Fruit fly (Drosophila melanogaster) whole organism, embryonic: ENCODE measurements around the gene CG45002.
A peak's percentile ranks its signal among the peaks of the same experiment; 100 is the strongest.

ENCODE experiments used
- Atf3 ChIP-seq: fragments of 200-800 bp; sonication (Bioruptor generic); optimal IDR thresholded peaks from 3 replicates; lab custom pipeline; 2016; ENCODE audit warnings: missing biosample characterization, missing genetic modification characterization
- Awh ChIP-seq: fragments of 200-800 bp; sonication (Bioruptor generic); IDR thresholded peaks from 2 replicates; pipeline ENCODE4, ENCODE4 v1.3.6; 2022; ENCODE audit warnings: missing biosample characterization, missing genetic modification characterization
- B-H1 ChIP-seq: fragments of 200-800 bp; sonication (Bioruptor generic); IDR thresholded peaks from 3 replicates; pipeline ENCODE4 v1.3.6; 2022; ENCODE audit warnings: missing biosample characterization, missing genetic modification characterization
- BEAF-32 ChIP-seq: fragments of 200-800 bp; sonication (Bioruptor generic); optimal IDR thresholded peaks from 3 replicates; lab custom pipeline; 2017; ENCODE audit warnings: missing biosample characterization, missing genetic modification characterization, mild to moderate bottlenecking, moderate library complexity, missing genetic modification reagents
- CG11085 ChIP-seq: fragments of 200-800 bp; sonication (Bioruptor generic); IDR thresholded peaks from 2 replicates; pipeline ENCODE4 v1.3.6; 2022; ENCODE audit warnings: missing biosample characterization, missing genetic modification characterization
- CG11247 ChIP-seq: fragments of 200-800 bp; sonication (Bioruptor generic); IDR thresholded peaks from 2 replicates; pipeline ENCODE4 v1.3.6; 2022; ENCODE audit warnings: missing biosample characterization, missing genetic modification characterization
- CG11696 ChIP-seq: fragments of 200-800 bp; sonication (Bioruptor generic); IDR thresholded peaks from 2 replicates; pipeline ENCODE4 v1.3.6; 2022; ENCODE audit warnings: missing biosample characterization, missing genetic modification characterization
- CG11723 ChIP-seq: fragments of 200-800 bp; sonication (Bioruptor generic); optimal IDR thresholded peaks from 2 replicates; lab custom pipeline; 2017; ENCODE audit warnings: missing biosample characterization, mild to moderate bottlenecking, missing genetic modification characterization
- CG12104 ChIP-seq: fragments of 200-800 bp; sonication (Bioruptor generic); optimal IDR thresholded peaks from 3 replicates; lab custom pipeline; 2016; ENCODE audit warnings: missing biosample characterization, missing genetic modification characterization
- CG12219 ChIP-seq: fragments of 200-800 bp; sonication (Bioruptor generic); optimal IDR thresholded peaks from 3 replicates; lab custom pipeline; 2018; ENCODE audit warnings: missing biosample characterization, mild to moderate bottlenecking, missing genetic modification characterization
- CG13624 ChIP-seq: fragments of 200-800 bp; sonication (Bioruptor generic); optimal IDR thresholded peaks from 2 replicates; lab custom pipeline; 2016; ENCODE audit warnings: missing biosample characterization, missing genetic modification characterization
- CG14441 ChIP-seq: fragments of 200-800 bp; sonication (Bioruptor generic); IDR thresholded peaks from 2 replicates; pipeline ENCODE4 v1.3.6; 2022; ENCODE audit warnings: missing biosample characterization, missing genetic modification characterization
- CG18262 ChIP-seq: fragments of 200-800 bp; optimal IDR thresholded peaks from 3 replicates; lab custom pipeline; 2019; ENCODE audit warnings: missing biosample characterization, mild to moderate bottlenecking, missing genetic modification characterization, moderate library complexity
- CG2129 ChIP-seq: fragments of 200-800 bp; sonication (Bioruptor generic); IDR thresholded peaks from 2 replicates; pipeline ENCODE4 v1.3.6; 2022; ENCODE audit warnings: missing biosample characterization, missing genetic modification characterization; ENCODE audit not compliant: partially characterized antibody
- CG2875 ChIP-seq: fragments of 200-800 bp; sonication (Bioruptor generic); optimal IDR thresholded peaks from 2 replicates; lab custom pipeline; 2017; ENCODE audit warnings: missing biosample characterization, mild to moderate bottlenecking, missing genetic modification characterization, missing genetic modification reagents
- CG31224 ChIP-seq: fragments of 200-800 bp; sonication (Bioruptor generic); IDR thresholded peaks from 2 replicates; pipeline ENCODE4 v1.3.6; 2022; ENCODE audit warnings: missing biosample characterization, missing genetic modification characterization
- CG31365 ChIP-seq: fragments of 200-800 bp; sonication (Bioruptor generic); optimal IDR thresholded peaks from 2 replicates; lab custom pipeline; 2018; ENCODE audit warnings: missing biosample characterization, mild to moderate bottlenecking, missing genetic modification characterization
- CG33557 ChIP-seq: fragments of 200-800 bp; sonication (Bioruptor generic); optimal IDR thresholded peaks from 2 replicates; lab custom pipeline; 2019; ENCODE audit warnings: missing biosample characterization, mild to moderate bottlenecking, missing genetic modification characterization, moderate library complexity
- CG4820 ChIP-seq: fragments of 200-800 bp; sonication (Bioruptor generic); optimal IDR thresholded peaks from 3 replicates; lab custom pipeline; 2016; ENCODE audit warnings: missing biosample characterization, missing genetic modification characterization
- CG6254 ChIP-seq: fragments of 200-800 bp; sonication (Bioruptor generic); optimal IDR thresholded peaks from 3 replicates; lab custom pipeline; 2017; ENCODE audit warnings: mild to moderate bottlenecking, missing biosample characterization, missing genetic modification reagents, missing genetic modification characterization
- CG8944 ChIP-seq: fragments of 200-800 bp; sonication (Bioruptor generic); optimal IDR thresholded peaks from 3 replicates; lab custom pipeline; 2016; ENCODE audit warnings: missing biosample characterization, missing genetic modification characterization
- H2.0 ChIP-seq: fragments of 200-800 bp; sonication (Bioruptor generic); IDR thresholded peaks from 2 replicates; pipeline ENCODE4 v1.3.6; 2022; ENCODE audit warnings: missing biosample characterization, missing genetic modification characterization
- Jarid2 ChIP-seq: fragments of 200-800 bp; sonication (Bioruptor generic); optimal IDR thresholded peaks from 3 replicates; lab custom pipeline; 2017; ENCODE audit warnings: mild to moderate bottlenecking, missing biosample characterization, missing genetic modification reagents, missing genetic modification characterization
- NFAT ChIP-seq: fragments of 200-800 bp; sonication (Bioruptor generic); IDR thresholded peaks from 2 replicates; pipeline ENCODE4 v1.3.6; 2022; ENCODE audit warnings: missing biosample characterization, missing genetic modification characterization
- Sry-δ ChIP-seq: fragments of 200-800 bp; sonication (Bioruptor generic); optimal IDR thresholded peaks from 2 replicates; lab custom pipeline; 2016; ENCODE audit warnings: missing biosample characterization, missing genetic modification characterization
- TFAM ChIP-seq: fragments of 200-800 bp; sonication (Bioruptor generic); optimal IDR thresholded peaks from 2 replicates; lab custom pipeline; 2017; ENCODE audit warnings: missing biosample characterization, missing genetic modification characterization, inconsistent platforms
- Vsx1 ChIP-seq: fragments of 200-800 bp; sonication (Bioruptor generic); optimal IDR thresholded peaks from 2 replicates; lab custom pipeline; 2017; ENCODE audit warnings: missing biosample characterization, mild to moderate bottlenecking, missing genetic modification characterization, missing genetic modification reagents
- ab ChIP-seq: fragments of 200-800 bp; sonication (Bioruptor generic); optimal IDR thresholded peaks from 2 replicates; lab custom pipeline; 2016; ENCODE audit warnings: missing biosample characterization, missing genetic modification characterization
- abd-A ChIP-seq: fragments of 200-800 bp; sonication (Bioruptor generic); optimal IDR thresholded peaks from 3 replicates; lab custom pipeline; 2019; ENCODE audit warnings: missing biosample characterization, mild to moderate bottlenecking, missing genetic modification characterization, moderate library complexity
- br ChIP-seq: fragments of >200 bp; optimal IDR thresholded peaks from 2 replicates; lab custom pipeline; 2017
- caup ChIP-seq: fragments of 200-800 bp; sonication (Bioruptor generic); optimal IDR thresholded peaks from 3 replicates; lab custom pipeline; 2017; ENCODE audit warnings: missing biosample characterization, mild to moderate bottlenecking, missing genetic modification characterization, moderate library complexity; ENCODE audit not compliant: severe bottlenecking
- chinmo ChIP-seq: fragments of 200-800 bp; sonication (Bioruptor generic); IDR thresholded peaks from 4 replicates; pipeline ENCODE4 v1.3.6; 2022; ENCODE audit warnings: missing biosample characterization, missing genetic modification characterization; ENCODE audit not compliant: partially characterized antibody
- chm ChIP-seq: fragments of 200-800 bp; sonication (Bioruptor generic); IDR thresholded peaks from 2 replicates; pipeline ENCODE4 v1.3.6; 2022; ENCODE audit warnings: missing biosample characterization, missing genetic modification characterization
- dan ChIP-seq: fragments of 200-800 bp; sonication (Bioruptor generic); IDR thresholded peaks from 2 replicates; pipeline ENCODE4 v1.3.6; 2022; ENCODE audit warnings: missing biosample characterization, missing genetic modification characterization
- dmrt11E ChIP-seq: fragments of 200-800 bp; sonication (Bioruptor generic); optimal IDR thresholded peaks from 3 replicates; lab custom pipeline; 2018; ENCODE audit warnings: missing biosample characterization, mild to moderate bottlenecking, missing genetic modification characterization, moderate library complexity
- ham ChIP-seq: fragments of 200-800 bp; sonication (Bioruptor generic); IDR thresholded peaks from 2 replicates; pipeline ENCODE4 v1.3.6; 2022; ENCODE audit warnings: missing biosample characterization, missing genetic modification characterization
- knrl ChIP-seq: fragments of 200-800 bp; sonication (Bioruptor generic); IDR thresholded peaks from 3 replicates; pipeline ENCODE4 v1.3.6; 2022; ENCODE audit warnings: missing biosample characterization, missing genetic modification characterization; ENCODE audit not compliant: partially characterized antibody
- mld ChIP-seq: fragments of 200-800 bp; sonication (Bioruptor generic); IDR thresholded peaks from 3 replicates; pipeline ENCODE4 v1.3.6; 2022; ENCODE audit warnings: missing biosample characterization, missing genetic modification characterization; ENCODE audit not compliant: partially characterized antibody
- nom ChIP-seq: fragments of 200-800 bp; sonication (Bioruptor generic); optimal IDR thresholded peaks from 2 replicates; lab custom pipeline; 2017; ENCODE audit warnings: missing biosample characterization, missing genetic modification characterization, mild to moderate bottlenecking, moderate library complexity, missing genetic modification reagents
- pnt ChIP-seq: fragments of 200-800 bp; sonication (Bioruptor generic); optimal IDR thresholded peaks from 3 replicates; lab custom pipeline; 2016; ENCODE audit warnings: missing biosample characterization, missing genetic modification characterization
- prd ChIP-seq, 3 experiments: fragments of >200 bp in 2 of 3; fragments of 200-800 bp in 1 of 3; sonication (Bioruptor generic) in 1 of 3; optimal IDR thresholded peaks in 2 of 3; IDR thresholded peaks in 1 of 3; 2 replicates in 2 of 3; 3 replicates in 1 of 3; pipeline versions ENCODE4 v1.3.6 to Lab custom; 2017 to 2022; ENCODE audit warnings: missing biosample characterization in 1 of 3, missing genetic modification characterization in 1 of 3
- row ChIP-seq: fragments of 200-800 bp; sonication (Bioruptor generic); IDR thresholded peaks from 3 replicates; pipeline ENCODE4 v1.3.6; 2022; ENCODE audit warnings: missing biosample characterization, missing genetic modification characterization
- run ChIP-seq: fragments of 200-800 bp; sonication (Bioruptor generic); optimal IDR thresholded peaks from 3 replicates; lab custom pipeline; 2018; ENCODE audit warnings: missing biosample characterization, mild to moderate bottlenecking, missing genetic modification characterization
- sens ChIP-seq: fragments of 200-800 bp; sonication (Bioruptor generic); peaks from one replicate; lab custom pipeline; 2016; ENCODE audit warnings: missing biosample characterization, missing genetic modification characterization
- sna ChIP-seq: fragments of 200-800 bp; sonication (Bioruptor generic); IDR thresholded peaks from 2 replicates; pipeline ENCODE4 v1.3.6; 2022; ENCODE audit warnings: missing biosample characterization, missing genetic modification characterization; ENCODE audit not compliant: partially characterized antibody
- tap ChIP-seq: fragments of 200-800 bp; optimal IDR thresholded peaks from 3 replicates; lab custom pipeline; 2019; ENCODE audit warnings: missing biosample characterization, mild to moderate bottlenecking, missing genetic modification characterization, moderate library complexity
- tin ChIP-seq: fragments of 200-800 bp; sonication (Bioruptor generic); optimal IDR thresholded peaks from 3 replicates; lab custom pipeline; 2016; ENCODE audit warnings: missing biosample characterization, missing genetic modification characterization
- vfl ChIP-seq: fragments of 200-800 bp; sonication (Bioruptor generic); optimal IDR thresholded peaks from 2 replicates; lab custom pipeline; 2016; ENCODE audit warnings: missing biosample characterization, missing genetic modification characterization
- zfh1 ChIP-seq: fragments of 200-800 bp; sonication (Bioruptor generic); IDR thresholded peaks from 3 replicates; pipeline ENCODE4 v1.3.6; 2022; ENCODE audit warnings: missing biosample characterization, missing genetic modification characterization

CG45002 gene

dm6 chrX:16942735-16943514, 123.6 kb downstream of the CG45002 start, which contains the start of the genes CG13001 and RhoGAP15B (continued):
- no peak for TF ChIP-seq CG31365 (tag; lab: Kevin White, UChicago)
- TF ChIP-seq CG12219 = peak; percentile 8
- TF ChIP-seq dmrt11E (tag; lab: Kevin White, UChicago) = no peak
- TF ChIP-seq run (tag; lab: Kevin White, UChicago) = no peak
- TF ChIP-seq CG11247 (GFP tag; lab: Robert Waterston, UW) = no peak
- peak; percentile 15; the same call in 1 of the 2 replicates for TF ChIP-seq CG14441 (GFP tag; lab: Robert Waterston, UW)
- TF ChIP-seq CG12104 (GFP tag; lab: Kevin White, UChicago) = no peak
- TF ChIP-seq nom = peak; percentile 63
- no peak for TF ChIP-seq CG11723 (GFP tag; lab: Kevin White, UChicago)
- TF ChIP-seq Awh (GFP tag; lab: Robert Waterston, UW) = no peak
- TF ChIP-seq prd (optimal IDR thresholded peaks at IDR 0.05; lab: Kevin White, UChicago) = no peak
- TF ChIP-seq prd (GFP tag; IDR thresholded peaks at IDR 0.05; lab: Robert Waterston, UW) = no peak
- TF ChIP-seq tap = no peak
- TF ChIP-seq Jarid2 = peak; percentile 35
- TF ChIP-seq knrl (GFP tag; lab: Robert Waterston, UW) = peak; percentile 82
- no peak for TF ChIP-seq CG13624 (GFP tag; lab: Kevin White, UChicago)
- no peak for TF ChIP-seq tin (GFP tag; lab: Kevin White, UChicago)
- TF ChIP-seq NFAT (GFP tag; lab: Robert Waterston, UW) = no peak
- no peak for TF ChIP-seq CG2875 (GFP tag; lab: Kevin White, UChicago)
- no peak for TF ChIP-seq CG11085 (GFP tag; lab: Robert Waterston, UW)
- TF ChIP-seq ham (GFP tag; lab: Robert Waterston, UW) = no peak
- no peak for TF ChIP-seq CG11696 (GFP tag; lab: Robert Waterston, UW)
- TF ChIP-seq zfh1 = no peak
- peak; percentile 56 for TF ChIP-seq Sry-δ (GFP tag; lab: Kevin White, UChicago)
- TF ChIP-seq chm = no peak
- peak; percentile 36; the same call in 1 of the 2 replicates for TF ChIP-seq sna (GFP tag; lab: Robert Waterston, UW)
- no peak for TF ChIP-seq dan
- TF ChIP-seq mld (GFP tag; lab: Robert Waterston, UW) = peak; percentile 43; the same call in 2 of the 3 replicates
- no peak for TF ChIP-seq abd-A
- TF ChIP-seq Atf3 (GFP tag; lab: Kevin White, UChicago) = no peak
- no peak for TF ChIP-seq caup (GFP tag; lab: Kevin White, UChicago)
- TF ChIP-seq BEAF-32 (GFP tag; lab: Kevin White, UChicago) = peak; percentile 90
- no peak for TF ChIP-seq H2.0
- peak; percentile 6 for TF ChIP-seq CG18262 (tag; lab: Kevin White, UChicago)
- TF ChIP-seq CG33557 (GFP tag; lab: Kevin White, UChicago) = no peak
- peak; percentile 14; the same call in 1 of the 4 replicates for TF ChIP-seq chinmo (GFP tag; lab: Robert Waterston, UW)
- no peak for TF ChIP-seq CG31224 (GFP tag; lab: Robert Waterston, UW)
- TF ChIP-seq pnt (GFP tag; lab: Kevin White, UChicago) = no peak
- TF ChIP-seq B-H1 (GFP tag; lab: Robert Waterston, UW) = no peak
- no peak for TF ChIP-seq ab (GFP tag; lab: Kevin White, UChicago)
- no peak for TF ChIP-seq br (lab: Kevin White, UChicago)
- peak; percentile 30; the same call in 1 of the 3 replicates for TF ChIP-seq row
- no peak for TF ChIP-seq CG8944 (GFP tag; lab: Kevin White, UChicago)
- no peak for TF ChIP-seq CG6254
- TF ChIP-seq TFAM (GFP tag; lab: Kevin White, UChicago) = no peak
- no peak for TF ChIP-seq Vsx1 (GFP tag; lab: Kevin White, UChicago)
- TF ChIP-seq sens = no peak
- TF ChIP-seq vfl = no peak
- TF ChIP-seq CG4820 (GFP tag; lab: Kevin White, UChicago) = no peak
- TF ChIP-seq CG2129 = peak; percentile 23; the same call in 1 of the 2 replicates
